Fruit fly (Drosophila melanogaster): Measurements from ENCODE around the gene ctrip.

DNA sequence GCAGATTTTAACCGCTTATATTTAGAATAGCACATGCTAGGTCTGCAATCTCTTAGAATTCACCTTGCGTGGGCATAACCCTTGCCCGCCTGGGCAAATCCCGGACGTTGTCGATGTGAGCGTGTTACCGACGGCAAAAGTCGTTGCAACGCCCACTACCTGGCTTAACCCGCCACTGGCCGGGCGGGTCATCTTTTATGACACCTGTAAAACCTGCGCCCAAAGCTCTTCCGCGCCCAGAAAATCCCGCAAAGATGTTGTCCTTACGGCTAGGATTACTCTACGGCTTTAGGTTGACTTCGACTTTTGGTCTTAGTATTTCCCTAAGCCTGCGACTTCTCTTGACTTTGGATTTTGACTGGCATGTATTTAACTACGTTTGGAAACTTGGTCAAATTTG, 42.3 kb upstream of the ctrip start:
- TF ChIP-seq CG8281 (tag; optimal IDR thresholded peaks at IDR 0.05), result no peak
- no peak for TF ChIP-seq pum (GFP tag; optimal IDR thresholded peaks at IDR 0.05)
- TF ChIP-seq tap (tag; optimal IDR thresholded peaks at IDR 0.05), result no peak
